Worm (Caenorhabditis elegans) whole organism, late embryonic: ENCODE data around the gene C45H4.18.

Source experiments
- C08G9.2 ChIP-seq: sonication (generic microtip); optimal IDR thresholded peaks from 2 replicates; lab custom pipeline; 2016; ENCODE audit warnings: mild to moderate bottlenecking, missing genetic modification characterization, moderate library complexity, missing compliant biosample characterization
- C38D4.7 ChIP-seq: fragments of 200-800 bp; sonication (Bioruptor generic); optimal IDR thresholded peaks from 2 replicates; lab custom pipeline; 2018; ENCODE audit warnings: mild to moderate bottlenecking, missing genetic modification characterization, moderate library complexity, missing compliant biosample characterization
- F13H6.1 ChIP-seq: sonication (generic microtip); optimal IDR thresholded peaks from 2 replicates; lab custom pipeline; 2016; ENCODE audit warnings: missing genetic modification characterization, missing compliant biosample characterization
- K02D7.2 ChIP-seq: sonication (generic microtip); optimal IDR thresholded peaks from 2 replicates; lab custom pipeline; 2017; ENCODE audit warnings: mild to moderate bottlenecking, missing genetic modification characterization, missing compliant biosample characterization
- K09A11.1 ChIP-seq: sonication (generic microtip); optimal IDR thresholded peaks from 2 replicates; lab custom pipeline; 2017; ENCODE audit warnings: antibody characterized with exemption, mild to moderate bottlenecking, missing genetic modification characterization, missing compliant biosample characterization; ENCODE audit not compliant: insufficient read depth
- T23F11.4 ChIP-seq: fragments of 200-800 bp; sonication (Bioruptor generic); optimal IDR thresholded peaks from 2 replicates; lab custom pipeline; 2018; ENCODE audit warnings: mild to moderate bottlenecking, missing genetic modification characterization, missing compliant biosample characterization
- Y22D7AL.16 ChIP-seq: sonication (generic microtip); optimal IDR thresholded peaks from 2 replicates; lab custom pipeline; 2016; ENCODE audit warnings: missing genetic modification characterization, missing compliant biosample characterization
- ama-1 ChIP-seq: fragments of 150-350 bp; optimal IDR thresholded peaks from 2 replicates; lab custom pipeline; 2014
- ceh-19 ChIP-seq: fragments of 200-800 bp; sonication (Bioruptor generic); optimal IDR thresholded peaks from 2 replicates; lab custom pipeline; 2018; ENCODE audit warnings: mild to moderate bottlenecking, missing genetic modification characterization, missing compliant biosample characterization
- ceh-2 ChIP-seq: sonication (generic microtip); optimal IDR thresholded peaks from 2 replicates; lab custom pipeline; 2016; ENCODE audit warnings: missing genotype, missing genetic modification characterization, missing compliant biosample characterization
- ceh-22 ChIP-seq: sonication (generic microtip); optimal IDR thresholded peaks from 2 replicates; lab custom pipeline; 2017; ENCODE audit warnings: missing biosample characterization, missing genetic modification characterization
- ceh-24 ChIP-seq: sonication (generic microtip); optimal IDR thresholded peaks from 2 replicates; lab custom pipeline; 2016; ENCODE audit warnings: mild to moderate bottlenecking, missing genetic modification characterization, missing compliant biosample characterization
- ceh-30 ChIP-seq: fragments of 150-350 bp; optimal IDR thresholded peaks from 2 replicates; lab custom pipeline; 2014; ENCODE audit warnings: missing biosample characterization, missing genetic modification characterization
- ceh-45 ChIP-seq: fragments of 200-800 bp; sonication (Bioruptor generic); IDR thresholded peaks from 2 replicates; pipeline ENCODE4 v1.3.6; 2022; ENCODE audit warnings: missing genetic modification reagents, missing genetic modification characterization, missing compliant biosample characterization
- ceh-48 ChIP-seq: sonication (generic microtip); optimal IDR thresholded peaks from 2 replicates; lab custom pipeline; 2016; ENCODE audit warnings: missing genetic modification characterization, inconsistent platforms, missing compliant biosample characterization
- ceh-6 ChIP-seq: fragments of 200-800 bp; sonication (Bioruptor generic); optimal IDR thresholded peaks from 2 replicates; lab custom pipeline; 2018; ENCODE audit warnings: mild to moderate bottlenecking, missing genetic modification characterization, missing compliant biosample characterization
- ceh-9 ChIP-seq: sonication (generic microtip); optimal IDR thresholded peaks from 2 replicates; lab custom pipeline; 2016; ENCODE audit warnings: mild to moderate bottlenecking, missing genetic modification characterization, inconsistent platforms, missing compliant biosample characterization
- dve-1 ChIP-seq: sonication (generic microtip); optimal IDR thresholded peaks from 2 replicates; lab custom pipeline; 2017; ENCODE audit warnings: antibody characterized with exemption, mild to moderate bottlenecking, missing genetic modification characterization, missing compliant biosample characterization
- elt-2 ChIP-seq: sonication (generic microtip); optimal IDR thresholded peaks from 2 replicates; lab custom pipeline; 2016; ENCODE audit warnings: missing genetic modification reagents, missing genetic modification characterization, missing compliant biosample characterization
- elt-4 ChIP-seq: sonication (generic microtip); optimal IDR thresholded peaks from 2 replicates; lab custom pipeline; 2016; ENCODE audit warnings: missing genetic modification characterization, missing compliant biosample characterization
- ets-4 ChIP-seq: sonication (generic microtip); optimal IDR thresholded peaks from 2 replicates; lab custom pipeline; 2016; ENCODE audit warnings: missing genetic modification characterization, missing compliant biosample characterization
- eyg-1 ChIP-seq: sonication (generic microtip); optimal IDR thresholded peaks from 2 replicates; lab custom pipeline; 2016; ENCODE audit warnings: missing genotype, missing genetic modification characterization, missing compliant biosample characterization
- fax-1 ChIP-seq: sonication (generic microtip); optimal IDR thresholded peaks from 2 replicates; lab custom pipeline; 2016; ENCODE audit warnings: missing genotype, missing genetic modification characterization, missing compliant biosample characterization
- fkh-10 ChIP-seq: fragments of 150-350 bp; optimal IDR thresholded peaks from 2 replicates; lab custom pipeline; 2014; ENCODE audit warnings: missing biosample characterization, missing genetic modification reagents, missing genetic modification characterization
- gmeb-2 ChIP-seq: sonication (generic microtip); optimal IDR thresholded peaks from 2 replicates; lab custom pipeline; 2016; ENCODE audit warnings: missing genetic modification characterization, inconsistent platforms, missing compliant biosample characterization
- hlh-13 ChIP-seq: fragments of 200-800 bp; sonication (Bioruptor generic); optimal IDR thresholded peaks from 2 replicates; lab custom pipeline; 2018; ENCODE audit warnings: mild to moderate bottlenecking, missing genetic modification characterization, missing compliant biosample characterization
- hlh-15 ChIP-seq: sonication (generic microtip); optimal IDR thresholded peaks from 2 replicates; lab custom pipeline; 2016; ENCODE audit warnings: missing genetic modification characterization, missing compliant biosample characterization
- lim-6 ChIP-seq: sonication (generic microtip); optimal IDR thresholded peaks from 2 replicates; lab custom pipeline; 2016; ENCODE audit warnings: missing genetic modification characterization, missing compliant biosample characterization
- madf-2 ChIP-seq: sonication (generic microtip); optimal IDR thresholded peaks from 2 replicates; lab custom pipeline; 2017; ENCODE audit warnings: missing genetic modification characterization, missing compliant biosample characterization
- mec-3 ChIP-seq: sonication (generic microtip); optimal IDR thresholded peaks from 2 replicates; lab custom pipeline; 2016; ENCODE audit warnings: borderline replicate concordance, missing genetic modification characterization, missing compliant biosample characterization
- nfya-1 ChIP-seq: sonication (generic microtip); optimal IDR thresholded peaks from 2 replicates; lab custom pipeline; 2017; ENCODE audit warnings: missing genetic modification characterization, mild to moderate bottlenecking, missing compliant biosample characterization, antibody characterized with exemption, moderate library complexity
- nhr-232 ChIP-seq: sonication (generic microtip); optimal IDR thresholded peaks from 2 replicates; lab custom pipeline; 2016; ENCODE audit warnings: missing genetic modification characterization, missing compliant biosample characterization
- pag-3 ChIP-seq: sonication (generic microtip); optimal IDR thresholded peaks from 2 replicates; lab custom pipeline; 2016; ENCODE audit warnings: missing compliant biosample characterization, missing genetic modification characterization, borderline replicate concordance
- pat-9 ChIP-seq: fragments of 200-800 bp; sonication (Bioruptor generic); optimal IDR thresholded peaks from 2 replicates; lab custom pipeline; 2018; ENCODE audit warnings: mild to moderate bottlenecking, missing genetic modification characterization, moderate library complexity, missing compliant biosample characterization
- pax-1 ChIP-seq: fragments of 150-350 bp; optimal IDR thresholded peaks from 2 replicates; lab custom pipeline; 2014; ENCODE audit warnings: missing biosample characterization, missing genetic modification characterization
- pha-2 ChIP-seq: sonication (generic microtip); optimal IDR thresholded peaks from 2 replicates; lab custom pipeline; 2017; ENCODE audit warnings: mild to moderate bottlenecking, missing genetic modification characterization, missing compliant biosample characterization
- pha-4 ChIP-seq: fragments of 150-350 bp; optimal IDR thresholded peaks from 2 replicates; lab custom pipeline; 2018; ENCODE audit warnings: missing biosample characterization, missing genetic modification reagents, missing genetic modification characterization
- pqm-1 ChIP-seq: sonication (generic microtip); optimal IDR thresholded peaks from 2 replicates; lab custom pipeline; 2016; ENCODE audit warnings: missing genetic modification characterization, missing compliant biosample characterization
- ref-2 ChIP-seq: sonication (generic microtip); optimal IDR thresholded peaks from 2 replicates; lab custom pipeline; 2016; ENCODE audit warnings: missing genetic modification characterization, missing compliant biosample characterization
- tbx-2 ChIP-seq: sonication (generic microtip); optimal IDR thresholded peaks from 2 replicates; lab custom pipeline; 2016; ENCODE audit warnings: missing genetic modification characterization, missing compliant biosample characterization
- tbx-7 ChIP-seq: sonication (generic microtip); optimal IDR thresholded peaks from 2 replicates; lab custom pipeline; 2016; ENCODE audit warnings: missing genotype, missing genetic modification characterization, missing compliant biosample characterization
- unc-3 ChIP-seq, 2 experiments: fragments of 200-800 bp in 1 of 2; sonication (Bioruptor generic) in 1 of 2; sonication (generic microtip) in 1 of 2; conservative IDR thresholded peaks in 1 of 2; optimal IDR thresholded peaks in 1 of 2; 2 replicates each; pipeline versions ENCODE4 v1.3.6 to Lab custom; 2016 to 2022; ENCODE audit warnings: missing compliant biosample characterization in 2 of 2, missing genetic modification characterization in 2 of 2, missing genetic modification reagents in 1 of 2
- unc-42 ChIP-seq: sonication (generic microtip); optimal IDR thresholded peaks from 2 replicates; lab custom pipeline; 2016; ENCODE audit warnings: missing genotype, missing genetic modification characterization, missing compliant biosample characterization
- unc-55 ChIP-seq: sonication (generic microtip); optimal IDR thresholded peaks from 2 replicates; lab custom pipeline; 2017; ENCODE audit warnings: missing biosample characterization, missing genetic modification reagents, missing genetic modification characterization
- zip-5 ChIP-seq: sonication (generic microtip); optimal IDR thresholded peaks from 2 replicates; lab custom pipeline; 2016; ENCODE audit warnings: missing genetic modification characterization, missing compliant biosample characterization

C45H4.18 gene

DNA sequence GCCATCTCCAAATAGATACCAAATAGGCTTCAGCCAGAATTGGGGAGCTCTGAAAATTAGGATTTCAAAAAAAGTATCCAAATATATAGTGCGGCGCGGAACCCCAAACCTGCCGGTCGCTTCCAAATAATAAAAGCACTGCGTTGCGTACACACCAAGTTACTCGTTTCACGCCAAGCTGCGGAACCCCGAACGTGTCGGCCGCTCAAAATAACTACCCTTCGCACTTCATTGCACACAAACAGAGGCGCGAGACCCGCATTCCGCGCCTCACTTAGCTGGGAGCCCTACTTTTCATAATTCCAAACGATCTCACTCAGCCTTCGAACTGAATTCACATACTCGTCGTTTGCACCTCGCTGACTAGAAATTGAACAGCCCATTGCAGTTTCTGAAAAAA lies 24.3 kb downstream of the C45H4.18 start:
- TF ChIP-seq zip-5 (tag; lab: Kevin White, UChicago) (no peak), F13H6.1 (tag; lab: Kevin White, UChicago) (no peak), gmeb-2 (tag; lab: Kevin White, UChicago) (no peak), tbx-2 (tag; lab: Kevin White, UChicago) (no peak), madf-2 (tag; lab: Kevin White, UChicago) (no peak), ceh-48 (tag; lab: Kevin White, UChicago) (no peak), pat-9 (tag; lab: Kevin White, UChicago) (no peak), K09A11.1 (tag; lab: Kevin White, UChicago) (no peak), dve-1 (tag; lab: Kevin White, UChicago) (no peak), Y22D7AL.16 (tag; lab: Kevin White, UChicago) (no peak), ceh-19 (no peak), ets-4 (no peak), nfya-1 (tag; lab: Kevin White, UChicago) (no peak), tbx-7 (no peak), pqm-1 (no peak), hlh-13 (no peak), ceh-9 (tag; lab: Kevin White, UChicago) (no peak), C08G9.2 (no peak)
- TF ChIP-seq, all 69 proteins: peak for 0

DNA sequence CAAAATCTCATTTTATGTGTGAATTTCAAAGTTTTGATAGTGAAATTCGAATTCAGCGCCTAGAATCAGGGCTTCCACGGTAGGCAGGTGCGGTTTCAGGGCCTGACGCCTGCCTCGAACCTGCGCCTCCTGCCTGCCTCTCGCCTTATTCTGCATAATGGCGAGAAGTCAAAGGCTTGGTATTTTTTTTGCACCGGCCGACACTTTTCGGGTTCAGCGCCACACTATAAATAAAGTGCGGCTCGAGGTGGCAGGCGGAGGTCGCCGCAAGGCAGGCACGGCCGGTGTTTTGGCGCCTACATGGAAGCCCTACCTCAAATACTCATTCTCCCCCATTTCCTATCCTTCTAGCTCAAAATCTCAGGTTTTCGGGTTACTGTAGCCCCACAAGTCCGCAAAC lies 25.1 kb downstream of the C45H4.18 start:
- no peak for TF ChIP-seq ceh-24 (tag; lab: Kevin White, UChicago)
- no peak for TF ChIP-seq tbx-2 (tag; lab: Kevin White, UChicago)
- TF ChIP-seq ceh-22 (tag; lab: Kevin White, UChicago) = no peak
- no peak for TF ChIP-seq hlh-13
- TF ChIP-seq unc-55 = no peak
- TF ChIP-seq elt-4 (tag; lab: Kevin White, UChicago) = no peak
- no peak for TF ChIP-seq pha-2 (tag; lab: Kevin White, UChicago)
- TF ChIP-seq fax-1 (tag; lab: Kevin White, UChicago) = no peak
- TF ChIP-seq ceh-9 (tag; lab: Kevin White, UChicago) = no peak
- TF ChIP-seq pax-1 (tag; lab: Kevin White, UChicago) = no peak
- TF ChIP-seq mec-3 (tag; lab: Kevin White, UChicago) = no peak
- TF ChIP-seq, all 69 proteins: peak for 0

ce11 chrV:2201240-2201639 lies 25.9 kb downstream of the C45H4.18 start, which contains the start of gene cyp-32B1:
cyp-32B1 (minus strand) TSS chrV:2201415.
- TF ChIP-seq gmeb-2 (tag; lab: Kevin White, UChicago) = no peak
- TF ChIP-seq nfya-1 (tag; lab: Kevin White, UChicago) = no peak
- TF ChIP-seq ceh-6 (GFP tag; lab: Kevin White, UChicago) = no peak
- no peak for TF ChIP-seq C38D4.7 (GFP tag; lab: Kevin White, UChicago)
- TF ChIP-seq elt-4 (tag; lab: Kevin White, UChicago) = no peak
- TF ChIP-seq ama-1 = no peak
- no peak for TF ChIP-seq elt-2 (tag; lab: Kevin White, UChicago)
- no peak for TF ChIP-seq zip-5 (tag; lab: Kevin White, UChicago)
- TF ChIP-seq T23F11.4 = no peak
- no peak for TF ChIP-seq nhr-232 (tag; lab: Kevin White, UChicago)
- TF ChIP-seq pha-4 (tag; lab: Kevin White, UChicago) = no peak

ce11 chrV:2204080-2204479 lies 28.7 kb downstream of the C45H4.18 start, which contains the start of gene cyp-33C12:
cyp-33C12 (minus strand) TSS chrV:2204400.
- TF ChIP-seq eyg-1 (tag; lab: Kevin White, UChicago) = no peak
- no peak for TF ChIP-seq pha-4 (tag; lab: Kevin White, UChicago)
- TF ChIP-seq ama-1 = no peak
- no peak for TF ChIP-seq K02D7.2
- no peak for TF ChIP-seq unc-42 (tag; lab: Kevin White, UChicago)
- TF ChIP-seq ets-4 = no peak
- TF ChIP-seq T23F11.4 = no peak
- no peak for TF ChIP-seq pqm-1
- no peak for TF ChIP-seq pag-3 (tag; lab: Kevin White, UChicago)
- no peak for TF ChIP-seq ref-2 (tag; lab: Kevin White, UChicago)
- no peak for TF ChIP-seq ceh-24 (tag; lab: Kevin White, UChicago)
- TF ChIP-seq fkh-10 (GFP tag; lab: Kevin White, UChicago) = no peak
- TF ChIP-seq tbx-7 = no peak
- TF ChIP-seq hlh-15 (tag; lab: Kevin White, UChicago) = no peak
- TF ChIP-seq ceh-2 (tag; lab: Kevin White, UChicago) = no peak
- TF ChIP-seq zip-5 (tag; lab: Kevin White, UChicago) = no peak
- TF ChIP-seq ceh-30 (tag; lab: Kevin White, UChicago) = no peak
- no peak for TF ChIP-seq ceh-45 (GFP tag; lab: Robert Waterston, UW)
- no peak for TF ChIP-seq unc-3 (GFP tag; conservative IDR thresholded peaks at IDR 0.05; lab: Robert Waterston, UW)
- no peak for TF ChIP-seq unc-3 (tag; optimal IDR thresholded peaks at IDR 0.05; lab: Kevin White, UChicago)
- TF ChIP-seq lim-6 (tag; lab: Kevin White, UChicago) = no peak
